Fruit fly (Drosophila melanogaster): ENCODE data around the gene CG5397.

- TF ChIP-seq pan (optimal IDR thresholded peaks at IDR 0.05) (no peak), psq (GFP tag; optimal IDR thresholded peaks at IDR 0.05) (no peak), dmrt93B (GFP tag; optimal IDR thresholded peaks at IDR 0.05) (no peak), Abd-B (GFP tag; optimal IDR thresholded peaks at IDR 0.05) (no peak), OdsH (GFP tag; optimal IDR thresholded peaks at IDR 0.05) (no peak), Hr78 (GFP tag; optimal IDR thresholded peaks at IDR 0.05) (no peak), h (GFP tag; optimal IDR thresholded peaks at IDR 0.05) (no peak), tai (GFP tag; optimal IDR thresholded peaks at IDR 0.05) (no peak), jim (GFP tag; optimal IDR thresholded peaks at IDR 0.05) (no peak), CrebA (GFP tag; optimal IDR thresholded peaks at IDR 0.05; ENCODE audit: borderline replicate concordance) (no peak)
Measured at dm6 chr2L:1199912-1200721, 39.7 kb upstream of the CG5397 start, which contains the start of the genes CG43349 and CG5011.
